Fruit fly (Drosophila melanogaster) Kc167 (cell line): ENCODE measurements around the gene mRpL55.

Experiments used
- Myc ChIP-seq: fragments of >200 bp; optimal IDR thresholded peaks from 2 replicates; lab custom pipeline; 2017; ENCODE audit warnings: missing external identifiers
- Sin3A ChIP-seq: fragments of >200 bp; optimal IDR thresholded peaks from 2 replicates; lab custom pipeline; 2018; ENCODE audit warnings: missing external identifiers
- h ChIP-seq: fragments of >200 bp; optimal IDR thresholded peaks from 3 replicates; lab custom pipeline; 2018; ENCODE audit warnings: missing external identifiers
- psq ChIP-seq: fragments of >200 bp; optimal IDR thresholded peaks from 2 replicates; lab custom pipeline; 2017; ENCODE audit warnings: missing external identifiers

dm6 chr3R:19075135-19075534 is 19.6 kb downstream of the mRpL55 start:
- TF ChIP-seq h (lab: Kevin White, UChicago) (no peak), psq (no peak), Sin3A (no peak), Myc (lab: Kevin White, UChicago) (no peak)
